Worm (Caenorhabditis elegans) whole organism, early embryonic: ENCODE results near the gene B0244.7.

Experiments
- B0310.2 ChIP-seq: sonication (generic microtip); optimal IDR thresholded peaks from 2 replicates; lab custom pipeline; 2016; ENCODE audit warnings: mild to moderate bottlenecking, missing genetic modification characterization, missing compliant biosample characterization
- F13C5.2 ChIP-seq: sonication (generic microtip); optimal IDR thresholded peaks from 2 replicates; lab custom pipeline; 2017; ENCODE audit warnings: mild to moderate bottlenecking, missing genetic modification characterization, inconsistent platforms, missing compliant biosample characterization
- ama-1 ChIP-seq: fragments of 150-350 bp; optimal IDR thresholded peaks from 2 replicates; lab custom pipeline; 2014
- ceh-13 ChIP-seq: fragments of 200-800 bp; sonication (Bioruptor generic); optimal IDR thresholded peaks from 2 replicates; lab custom pipeline; 2018; ENCODE audit warnings: mild to moderate bottlenecking, missing genetic modification characterization, missing compliant biosample characterization
- ceh-36 ChIP-seq: sonication (generic microtip); optimal IDR thresholded peaks from 2 replicates; lab custom pipeline; 2016; ENCODE audit warnings: missing genetic modification characterization, inconsistent platforms, missing compliant biosample characterization
- ets-7 ChIP-seq: sonication (generic microtip); optimal IDR thresholded peaks from 2 replicates; lab custom pipeline; 2016; ENCODE audit warnings: missing genotype, missing genetic modification characterization, missing compliant biosample characterization
- flt-1 ChIP-seq: fragments of 200-800 bp; sonication (Bioruptor generic); IDR thresholded peaks from 2 replicates; pipeline ENCODE4 v1.3.6; 2022; ENCODE audit warnings: missing genetic modification characterization, missing compliant biosample characterization
- hmg-4 ChIP-seq: fragments of 200-800 bp; sonication (Bioruptor generic); optimal IDR thresholded peaks from 2 replicates; lab custom pipeline; 2018; ENCODE audit warnings: mild to moderate bottlenecking, missing genetic modification characterization, missing compliant biosample characterization
- tbx-11 ChIP-seq: fragments of 200-800 bp; sonication (Bioruptor generic); IDR thresholded peaks from 2 replicates; pipeline ENCODE4 v1.3.6; 2022; ENCODE audit warnings: missing genetic modification characterization, missing compliant biosample characterization
- tbx-37 ChIP-seq: fragments of 200-800 bp; sonication (Bioruptor generic); conservative IDR thresholded peaks from 2 replicates; pipeline ENCODE4 v1.3.6; 2022; ENCODE audit warnings: missing genetic modification reagents, missing genetic modification characterization, missing compliant biosample characterization

- TF ChIP-seq F13C5.2 (tag; lab: Kevin White, UChicago) (no peak), tbx-11 (GFP tag; lab: Robert Waterston, UW) (no peak), ets-7 (tag; lab: Kevin White, UChicago) (no peak), ama-1 (no peak), B0310.2 (no peak), hmg-4 (no peak), ceh-36 (tag; lab: Kevin White, UChicago) (no peak), tbx-37 (GFP tag; lab: Robert Waterston, UW) (no peak), ceh-13 (GFP tag; lab: Kevin White, UChicago) (no peak), flt-1 (GFP tag; lab: Robert Waterston, UW) (no peak)
These were observed 23.8 kb upstream of the B0244.7 start for ce11 chrIII:5707546-5707945.
